Worm (Caenorhabditis elegans) whole organism, young adult: ENCODE measurements around the gene D1005.2.

ENCODE experiments used
- F33H1.4 ChIP-seq: fragments of 200-800 bp; sonication (Bioruptor generic); IDR thresholded peaks from 2 replicates; pipeline ENCODE4 v1.3.6; 2022; ENCODE audit warnings: missing genetic modification reagents, missing genetic modification characterization, missing compliant biosample characterization
- F49E8.2 ChIP-seq: sonication (generic microtip); optimal IDR thresholded peaks from 3 replicates; lab custom pipeline; 2017; ENCODE audit warnings: missing genetic modification characterization, mild to moderate bottlenecking, missing compliant biosample characterization, antibody characterized with exemption, moderate library complexity; ENCODE audit not compliant: insufficient read depth
- F52B5.7 ChIP-seq: sonication (generic microtip); optimal IDR thresholded peaks from 2 replicates; lab custom pipeline; 2016; ENCODE audit warnings: mild to moderate bottlenecking, missing genetic modification characterization, missing compliant biosample characterization
- K11D2.4 ChIP-seq: fragments of 200-800 bp; sonication (Bioruptor generic); IDR thresholded peaks from 2 replicates; pipeline ENCODE4 v1.3.6; 2022; ENCODE audit warnings: missing genetic modification reagents, missing genetic modification characterization, missing compliant biosample characterization
- T07F8.4 ChIP-seq: sonication (generic microtip); optimal IDR thresholded peaks from 2 replicates; lab custom pipeline; 2016; ENCODE audit warnings: mild to moderate bottlenecking, missing genetic modification characterization, moderate library complexity, missing compliant biosample characterization
- ZK185.1 ChIP-seq: sonication (generic microtip); optimal IDR thresholded peaks from 2 replicates; lab custom pipeline; 2016; ENCODE audit warnings: mild to moderate bottlenecking, missing genetic modification characterization, missing compliant biosample characterization; ENCODE audit not compliant: poor library complexity, severe bottlenecking
- akir-1 ChIP-seq: fragments of 200-800 bp; sonication (Bioruptor generic); optimal IDR thresholded peaks from 2 replicates; lab custom pipeline; 2018; ENCODE audit warnings: mild to moderate bottlenecking, missing genetic modification characterization, moderate library complexity, missing compliant biosample characterization
- ama-1 ChIP-seq, 3 experiments: fragments of 150-350 bp in 1 of 3; sonication (generic microtip) in 2 of 3; optimal IDR thresholded peaks; 2 replicates each; lab custom pipeline; 2014 to 2018; ENCODE audit warnings: missing biosample characterization in 2 of 3, missing genetic modification characterization in 2 of 3, missing genetic modification reagents in 2 of 3
- aptf-3 ChIP-seq: fragments of 200-800 bp; sonication (Bioruptor generic); IDR thresholded peaks from 2 replicates; pipeline ENCODE4 v1.3.6; 2022; ENCODE audit warnings: missing genetic modification characterization, missing compliant biosample characterization
- attf-5 ChIP-seq: fragments of 200-800 bp; sonication (Bioruptor generic); optimal IDR thresholded peaks from 2 replicates; lab custom pipeline; 2018; ENCODE audit warnings: mild to moderate bottlenecking, missing genetic modification characterization, missing compliant biosample characterization
- attf-6 ChIP-seq: fragments of 200-800 bp; sonication (Bioruptor generic); IDR thresholded peaks from 2 replicates; pipeline ENCODE4 v1.3.6; 2022; ENCODE audit warnings: missing genetic modification reagents, missing genetic modification characterization, missing compliant biosample characterization
- cebp-1 ChIP-seq, 2 experiments: fragments of 200-800 bp in 1 of 2; sonication (Bioruptor generic) in 1 of 2; sonication (generic microtip) in 1 of 2; IDR thresholded peaks in 1 of 2; optimal IDR thresholded peaks in 1 of 2; 2 replicates each; pipeline versions ENCODE4 v1.3.6 to Lab custom; 2017 to 2022; ENCODE audit warnings: missing compliant biosample characterization in 2 of 2, missing genetic modification characterization in 2 of 2, mild to moderate bottlenecking in 1 of 2, missing genetic modification reagents in 1 of 2, moderate library complexity in 1 of 2
- chd-7 ChIP-seq: sonication (generic microtip); optimal IDR thresholded peaks from 2 replicates; lab custom pipeline; 2016; ENCODE audit warnings: mild to moderate bottlenecking, missing genetic modification characterization, moderate library complexity, missing compliant biosample characterization
- dox-1 ChIP-seq: fragments of 200-800 bp; sonication (Bioruptor generic); IDR thresholded peaks from 2 replicates; pipeline ENCODE4 v1.3.6; 2022; ENCODE audit warnings: missing genetic modification reagents, missing genetic modification characterization, missing compliant biosample characterization
- dpff-1 ChIP-seq: sonication (generic microtip); optimal IDR thresholded peaks from 2 replicates; lab custom pipeline; 2017; ENCODE audit warnings: mild to moderate bottlenecking, missing genetic modification characterization, missing compliant biosample characterization
- efl-1 ChIP-seq: fragments of 150-350 bp; optimal IDR thresholded peaks from 2 replicates; lab custom pipeline; 2014; ENCODE audit warnings: missing biosample characterization, missing genetic modification reagents, missing genetic modification characterization
- egl-44 ChIP-seq: fragments of 200-800 bp; sonication (Bioruptor generic); IDR thresholded peaks from 2 replicates; pipeline ENCODE4 v1.3.6; 2022; ENCODE audit warnings: missing genetic modification reagents, missing genetic modification characterization, missing compliant biosample characterization
- ekl-4 ChIP-seq: fragments of 200-800 bp; sonication (Bioruptor generic); IDR thresholded peaks from 2 replicates; pipeline ENCODE4 v1.3.6; 2022; ENCODE audit warnings: missing genetic modification reagents, missing genetic modification characterization, missing compliant biosample characterization
- ets-4 ChIP-seq: fragments of 200-800 bp; sonication (Bioruptor generic); optimal IDR thresholded peaks from 2 replicates; lab custom pipeline; 2018; ENCODE audit warnings: mild to moderate bottlenecking, missing genetic modification characterization, missing compliant biosample characterization
- fkh-3 ChIP-seq: sonication (generic microtip); optimal IDR thresholded peaks from 2 replicates; lab custom pipeline; 2016; ENCODE audit warnings: mild to moderate bottlenecking, missing genetic modification characterization, missing compliant biosample characterization
- hrde-1 ChIP-seq: sonication (generic microtip); optimal IDR thresholded peaks from 2 replicates; lab custom pipeline; 2016; ENCODE audit warnings: missing genetic modification characterization, mild to moderate bottlenecking, missing compliant biosample characterization, moderate library complexity, missing genotype, missing genetic modification reagents, borderline replicate concordance
- hsf-1 ChIP-seq: fragments of 200-800 bp; sonication (Bioruptor generic); IDR thresholded peaks from 2 replicates; pipeline ENCODE4 v1.3.6; 2022; ENCODE audit warnings: missing genetic modification reagents, missing genetic modification characterization, missing compliant biosample characterization
- let-526 ChIP-seq: fragments of 200-800 bp; sonication (Bioruptor generic); IDR thresholded peaks from 2 replicates; pipeline ENCODE4 v1.3.6; 2022; ENCODE audit warnings: missing genetic modification reagents, missing genetic modification characterization, missing compliant biosample characterization
- lin-35 ChIP-seq, 3 experiments: fragments of 150-350 bp in 2 of 3; sonication (generic microtip) in 1 of 3; optimal IDR thresholded peaks; 2 replicates each; lab custom pipeline; 2014 to 2018; ENCODE audit warnings: missing biosample characterization in 3 of 3, missing genetic modification characterization in 3 of 3, missing genetic modification reagents in 3 of 3
- lin-54 ChIP-seq: fragments of 200-800 bp; sonication (Bioruptor generic); optimal IDR thresholded peaks from 2 replicates; lab custom pipeline; 2018; ENCODE audit warnings: mild to moderate bottlenecking, missing genetic modification characterization, missing compliant biosample characterization
- madf-10 ChIP-seq: sonication (generic microtip); optimal IDR thresholded peaks from 2 replicates; lab custom pipeline; 2016; ENCODE audit warnings: mild to moderate bottlenecking, missing genetic modification characterization, missing compliant biosample characterization
- madf-8 ChIP-seq: fragments of 200-800 bp; sonication (Bioruptor generic); conservative IDR thresholded peaks from 2 replicates; pipeline ENCODE4 v1.3.6; 2022; ENCODE audit warnings: missing genetic modification reagents, missing genetic modification characterization, missing compliant biosample characterization
- nfyb-1 ChIP-seq: fragments of 200-800 bp; sonication (Bioruptor generic); IDR thresholded peaks from 2 replicates; pipeline ENCODE4 v1.3.6; 2022; ENCODE audit warnings: missing genetic modification reagents, missing genetic modification characterization, missing compliant biosample characterization
- nhr-179 ChIP-seq: sonication (generic microtip); optimal IDR thresholded peaks from 2 replicates; lab custom pipeline; 2016; ENCODE audit warnings: mild to moderate bottlenecking, missing genetic modification characterization, missing compliant biosample characterization
- nhr-27 ChIP-seq: fragments of 200-800 bp; sonication (Bioruptor generic); optimal IDR thresholded peaks from 2 replicates; lab custom pipeline; 2018; ENCODE audit warnings: mild to moderate bottlenecking, missing genetic modification characterization, moderate library complexity, missing compliant biosample characterization
- rcor-1 ChIP-seq: fragments of 200-800 bp; sonication (Bioruptor generic); IDR thresholded peaks from 2 replicates; pipeline ENCODE4 v1.3.6; 2022; ENCODE audit warnings: missing genetic modification reagents, missing genetic modification characterization, missing compliant biosample characterization
- rec-8 ChIP-seq, 2 experiments: sonication (generic microtip); optimal IDR thresholded peaks; 2 replicates each; lab custom pipeline; 2016; ENCODE audit warnings: mild to moderate bottlenecking in 2 of 2, missing genetic modification characterization in 2 of 2, missing genetic modification reagents in 2 of 2, missing genotype in 2 of 2, missing biosample characterization in 1 of 2, missing compliant biosample characterization in 1 of 2, moderate library complexity in 1 of 2
- repo-1 ChIP-seq: sonication (generic microtip); optimal IDR thresholded peaks from 2 replicates; lab custom pipeline; 2017; ENCODE audit warnings: mild to moderate bottlenecking, missing genetic modification characterization, missing compliant biosample characterization
- sdz-38 ChIP-seq: sonication (generic microtip); optimal IDR thresholded peaks from 2 replicates; lab custom pipeline; 2016; ENCODE audit warnings: missing genotype, missing genetic modification characterization, missing compliant biosample characterization
- sea-2 ChIP-seq: fragments of 200-800 bp; sonication (Bioruptor generic); IDR thresholded peaks from 2 replicates; pipeline ENCODE4 v1.3.6; 2022; ENCODE audit warnings: missing genetic modification characterization, missing compliant biosample characterization
- snpc-3.4 ChIP-seq: sonication (generic microtip); optimal IDR thresholded peaks from 2 replicates; lab custom pipeline; 2017; ENCODE audit warnings: missing genetic modification characterization, mild to moderate bottlenecking, missing compliant biosample characterization, antibody characterized with exemption, moderate library complexity, missing genotype, missing genetic modification reagents
- snpc-4 ChIP-seq, 5 experiments: fragments of 150-350 bp in 1 of 5; sonication (generic microtip) in 4 of 5; optimal IDR thresholded peaks; 2 replicates each; lab custom pipeline; 2014 to 2018; ENCODE audit warnings: missing genetic modification characterization in 5 of 5, missing biosample characterization in 3 of 5, antibody characterized with exemption in 2 of 5, mild to moderate bottlenecking in 2 of 5, missing compliant biosample characterization in 2 of 5, missing genotype in 2 of 5, moderate library complexity in 2 of 5, missing genetic modification reagents in 1 of 5
- somi-1 ChIP-seq: fragments of 200-800 bp; sonication (Bioruptor generic); optimal IDR thresholded peaks from 2 replicates; lab custom pipeline; 2018; ENCODE audit warnings: mild to moderate bottlenecking, missing genetic modification characterization, missing compliant biosample characterization
- tbx-9 ChIP-seq: sonication (generic microtip); optimal IDR thresholded peaks from 2 replicates; lab custom pipeline; 2016; ENCODE audit warnings: borderline replicate concordance, missing genetic modification characterization, inconsistent platforms, missing compliant biosample characterization
- tlf-1 ChIP-seq: fragments of 200-800 bp; sonication (Bioruptor generic); optimal IDR thresholded peaks from 2 replicates; lab custom pipeline; 2018; ENCODE audit warnings: mild to moderate bottlenecking, missing genetic modification characterization, missing compliant biosample characterization
- xnd-1 ChIP-seq: sonication (generic microtip); optimal IDR thresholded peaks from 2 replicates; lab custom pipeline; 2016; ENCODE audit warnings: missing genotype, missing genetic modification reagents, missing genetic modification characterization, missing compliant biosample characterization
- zfh-2 ChIP-seq: fragments of 200-800 bp; sonication (Bioruptor generic); conservative IDR thresholded peaks from 2 replicates; pipeline ENCODE4 v1.3.6; 2022; ENCODE audit warnings: missing genetic modification reagents, missing genetic modification characterization, missing compliant biosample characterization
- ztf-25 ChIP-seq: fragments of 200-800 bp; sonication (Bioruptor generic); IDR thresholded peaks from 2 replicates; pipeline ENCODE4 v1.3.6; 2022; ENCODE audit warnings: missing genetic modification reagents, missing genetic modification characterization, missing compliant biosample characterization
- ztf-3 ChIP-seq: fragments of 200-800 bp; sonication (Bioruptor generic); optimal IDR thresholded peaks from 2 replicates; lab custom pipeline; 2018; ENCODE audit warnings: mild to moderate bottlenecking, missing genetic modification characterization, missing compliant biosample characterization

D1005.2 gene

ce11 chrX:1503698-1504501 lies 45.1 kb downstream of the D1005.2 start:
- no peak for TF ChIP-seq ama-1 (optimal IDR thresholded peaks at IDR 0.05; lab: Kevin White, UChicago)
- TF ChIP-seq ama-1 (GFP tag; optimal IDR thresholded peaks at IDR 0.05; lab: Kevin White, UChicago) = no peak
- TF ChIP-seq xnd-1 (tag; lab: Kevin White, UChicago) = no peak
- TF ChIP-seq madf-10 = no peak
- 0 out of 2 replicates have a peak, but pooled peaks have one; percentile 5 for TF ChIP-seq F33H1.4 (GFP tag; lab: Robert Waterston, UW)
- TF ChIP-seq madf-8 (GFP tag; lab: Robert Waterston, UW) = no peak
- TF ChIP-seq ekl-4 (GFP tag; lab: Robert Waterston, UW) = peak; percentile 49
- peak; percentile 80 for TF ChIP-seq ztf-3 (GFP tag; lab: Kevin White, UChicago)
- no peak for TF ChIP-seq tbx-9 (tag; lab: Kevin White, UChicago)
- peak; percentile 80 for TF ChIP-seq tlf-1 (GFP tag; lab: Kevin White, UChicago)
- TF ChIP-seq F49E8.2 (tag; lab: Kevin White, UChicago) = no peak
- no peak for TF ChIP-seq snpc-3.4
- peak; percentile 41 for TF ChIP-seq attf-5
- no peak for TF ChIP-seq T07F8.4 (tag; lab: Kevin White, UChicago)
- TF ChIP-seq rec-8 (tag; optimal IDR thresholded peaks at IDR 0.05; lab: Kevin White, UChicago) = no peak
- TF ChIP-seq akir-1 (GFP tag; lab: Kevin White, UChicago) = no peak
- peak; percentile 74 for TF ChIP-seq rcor-1 (GFP tag; lab: Robert Waterston, UW)
- TF ChIP-seq K11D2.4 (GFP tag; lab: Robert Waterston, UW) = peak; percentile 85
- peak in 1 of 3 experiments; percentile 30 for TF ChIP-seq lin-35 (GFP tag; optimal IDR thresholded peaks at IDR 0.05; lab: Kevin White, UChicago)
- no peak for TF ChIP-seq somi-1 (GFP tag; lab: Kevin White, UChicago)
- peak; percentile 8; the same call in 1 of the 2 replicates for TF ChIP-seq egl-44 (GFP tag; lab: Robert Waterston, UW)
- TF ChIP-seq efl-1 = no peak
- TF ChIP-seq ztf-25 (GFP tag; lab: Robert Waterston, UW) = peak; percentile 72; the same call in 1 of the 2 replicates
- TF ChIP-seq snpc-4 (GFP tag; optimal IDR thresholded peaks at IDR 0.05; lab: Kevin White, UChicago) = no peak
- TF ChIP-seq snpc-4 (tag; optimal IDR thresholded peaks at IDR 0.05; lab: Kevin White, UChicago) = no peak
- peak; percentile 76 for TF ChIP-seq F52B5.7 (tag; lab: Kevin White, UChicago)
- no peak for TF ChIP-seq nhr-179 (tag; lab: Kevin White, UChicago)
- TF ChIP-seq aptf-3 (GFP tag; lab: Robert Waterston, UW) = 0 out of 2 replicates have a peak, but pooled peaks have one; percentile 38
- peak; percentile 40; the same call in 1 of the 2 replicates for TF ChIP-seq hsf-1 (GFP tag; lab: Robert Waterston, UW)
- TF ChIP-seq dox-1 (GFP tag; lab: Robert Waterston, UW) = 0 out of 2 replicates have a peak, but pooled peaks have one; percentile 34
- peak; percentile 29 for TF ChIP-seq fkh-3
- no peak for TF ChIP-seq ZK185.1
- TF ChIP-seq sea-2 = no peak
- TF ChIP-seq lin-54 (GFP tag; lab: Kevin White, UChicago) = no peak
- peak; percentile 30 for TF ChIP-seq dpff-1 (tag; lab: Kevin White, UChicago)
- TF ChIP-seq nfyb-1 (GFP tag; lab: Robert Waterston, UW) = peak; percentile 92
- TF ChIP-seq cebp-1 (GFP tag; IDR thresholded peaks at IDR 0.05; lab: Robert Waterston, UW) = peak; percentile 85
- peak; percentile 86 for TF ChIP-seq cebp-1 (tag; optimal IDR thresholded peaks at IDR 0.05; lab: Kevin White, UChicago)
- no peak for TF ChIP-seq ets-4 (GFP tag; lab: Kevin White, UChicago)
- no peak for TF ChIP-seq attf-6
- no peak for TF ChIP-seq hrde-1 (tag; lab: Kevin White, UChicago)
- TF ChIP-seq let-526 = peak; percentile 93
- peak; percentile 68 for TF ChIP-seq chd-7 (tag; lab: Kevin White, UChicago)
- no peak for TF ChIP-seq nhr-27 (tag; lab: Kevin White, UChicago)
- TF ChIP-seq zfh-2 (GFP tag; lab: Robert Waterston, UW) = no peak
- peak; percentile 57 for TF ChIP-seq repo-1 (tag; lab: Kevin White, UChicago)
- no peak for TF ChIP-seq sdz-38 (tag; lab: Kevin White, UChicago)
